Fruit fly (Drosophila melanogaster): Measurements from ENCODE around the gene Sec13.

The Sec13 gene

dm6 chr3R:23392235-23392634, 36.2 kb downstream of the Sec13 start (continued):
- TF ChIP-seq CG7368 (GFP tag; optimal IDR thresholded peaks at IDR 0.05) (no peak), CG8319 (GFP tag; optimal IDR thresholded peaks at IDR 0.05) (no peak), Met (GFP tag; optimal IDR thresholded peaks at IDR 0.05) (no peak), CG8119 (GFP tag; IDR thresholded peaks at IDR 0.05) (0 out of 3 replicates have a peak, but pooled peaks have one; percentile 41), Lpt (GFP tag; optimal IDR thresholded peaks at IDR 0.05) (peak; percentile 39), Hr38 (GFP tag; optimal IDR thresholded peaks at IDR 0.05) (no peak), CG3919 (GFP tag; optimal IDR thresholded peaks at IDR 0.05) (peak; percentile 62), Gug (GFP tag; IDR thresholded peaks at IDR 0.05) (no peak; the same call in 1 of the 2 replicates), Ets96B (tag; optimal IDR thresholded peaks at IDR 0.05) (peak; percentile 12), dac (GFP tag; optimal IDR thresholded peaks at IDR 0.05) (peak; percentile 46), CG10631 (GFP tag; optimal IDR thresholded peaks at IDR 0.05) (peak; percentile 56), topi (GFP tag; optimal IDR thresholded peaks at IDR 0.05) (no peak)

dm6 chr3R:23393507-23393906, 37.4 kb downstream of the Sec13 start:
- peak; percentile 73 for TF ChIP-seq Hr4 (GFP tag; optimal IDR thresholded peaks at IDR 0.05)
- peak; percentile 8 for TF ChIP-seq CG4318 (GFP tag; optimal IDR thresholded peaks at IDR 0.05)
- no peak for TF ChIP-seq CG6792 (GFP tag; optimal IDR thresholded peaks at IDR 0.05)
- peak; percentile 49 for TF ChIP-seq CG6276 (GFP tag; optimal IDR thresholded peaks at IDR 0.05)
- peak; percentile 67 for TF ChIP-seq CG32006 (GFP tag; optimal IDR thresholded peaks at IDR 0.05)
- peak; percentile 55 for TF ChIP-seq Eip78C (GFP tag)
- TF ChIP-seq eg (GFP tag; IDR thresholded peaks at IDR 0.05), result peak; percentile 48; the same call in 1 of the 3 replicates
- TF ChIP-seq CG15336 (GFP tag; IDR thresholded peaks at IDR 0.05), result peak; percentile 68
- TF ChIP-seq CG6163 (GFP tag; IDR thresholded peaks at IDR 0.05), result no peak
- peak; percentile 62; the same call in 2 of the 3 replicates for TF ChIP-seq CG8119 (GFP tag; IDR thresholded peaks at IDR 0.05)

- TF ChIP-seq CG7368 (GFP tag; optimal IDR thresholded peaks at IDR 0.05) (no peak), net (GFP tag; optimal IDR thresholded peaks at IDR 0.05) (peak; percentile 40), CG8319 (GFP tag; optimal IDR thresholded peaks at IDR 0.05) (no peak), Blimp-1 (GFP tag; optimal IDR thresholded peaks at IDR 0.05) (no peak), CG11294 (GFP tag; IDR thresholded peaks at IDR 0.05) (peak; percentile 23), topi (GFP tag; optimal IDR thresholded peaks at IDR 0.05) (no peak), Met (GFP tag; optimal IDR thresholded peaks at IDR 0.05) (no peak), Sox14 (GFP tag; optimal IDR thresholded peaks at IDR 0.05) (peak; percentile 33), Smox (GFP tag; optimal IDR thresholded peaks at IDR 0.05) (no peak), fkh (GFP tag; optimal IDR thresholded peaks at IDR 0.05) (no peak), CG15336 (GFP tag; IDR thresholded peaks at IDR 0.05) (peak; percentile 87), CG6792 (GFP tag; optimal IDR thresholded peaks at IDR 0.05) (no peak), vri (GFP tag; optimal IDR thresholded peaks at IDR 0.05) (no peak), spab (GFP tag; optimal IDR thresholded peaks at IDR 0.05) (no peak), CG10631 (GFP tag; optimal IDR thresholded peaks at IDR 0.05) (peak; percentile 25), ss (GFP tag; optimal IDR thresholded peaks at IDR 0.05) (no peak), pdm3 (GFP tag; optimal IDR thresholded peaks at IDR 0.05) (peak; percentile 35), Ets21C (GFP tag; optimal IDR thresholded peaks at IDR 0.05) (no peak), Eip93F (GFP tag; optimal IDR thresholded peaks at IDR 0.05) (no peak), lz (GFP tag; optimal IDR thresholded peaks at IDR 0.05) (no peak), eg (GFP tag; IDR thresholded peaks at IDR 0.05) (peak; percentile 80), cyc (GFP tag; optimal IDR thresholded peaks at IDR 0.05) (no peak), dsx (GFP tag; optimal IDR thresholded peaks at IDR 0.05; ENCODE audit: poor library complexity, severe bottlenecking) (no peak), fd59A (GFP tag; optimal IDR thresholded peaks at IDR 0.05) (no peak), CG34406 (GFP tag; optimal IDR thresholded peaks at IDR 0.05) (no peak), CG9139 (GFP tag; optimal IDR thresholded peaks at IDR 0.05) (no peak), svp (GFP tag) (peak; percentile 60), CG10669 (GFP tag; optimal IDR thresholded peaks at IDR 0.05) (no peak), Sox15 (GFP tag; optimal IDR thresholded peaks at IDR 0.05) (no peak), CG8119 (GFP tag; IDR thresholded peaks at IDR 0.05) (peak; percentile 85), Hr38 (GFP tag; optimal IDR thresholded peaks at IDR 0.05) (no peak), Eip78C (GFP tag) (peak; percentile 82), CG6854 (GFP tag; optimal IDR thresholded peaks at IDR 0.05) (no peak), Hr4 (GFP tag; optimal IDR thresholded peaks at IDR 0.05) (peak; percentile 82), Sox102F (GFP tag; optimal IDR thresholded peaks at IDR 0.05) (no peak), achi (GFP tag; optimal IDR thresholded peaks at IDR 0.05) (peak; percentile 45), CG11762 (GFP tag; optimal IDR thresholded peaks at IDR 0.05; ENCODE audit: insufficient read depth) (peak; percentile 11), CG3919 (GFP tag; optimal IDR thresholded peaks at IDR 0.05) (peak; percentile 43), CG6163 (GFP tag; IDR thresholded peaks at IDR 0.05) (peak; percentile 69; the same call in 2 of the 3 replicates), CG32006 (GFP tag; optimal IDR thresholded peaks at IDR 0.05) (peak; percentile 83)
Measured at dm6 chr3R:23395720-23396119, 39.6 kb downstream of the Sec13 start.

All from whole organism, prepupa.